Fruit fly (Drosophila melanogaster) whole organism, wandering third instar larva: ENCODE measurements around the gene GstO2.

Experiments
- Abd-B ChIP-seq: fragments of >200 bp; optimal IDR thresholded peaks from 2 replicates; lab custom pipeline; 2017; ENCODE audit warnings: missing biosample characterization, missing genetic modification characterization
- Hr78 ChIP-seq: fragments of >200 bp; optimal IDR thresholded peaks from 2 replicates; lab custom pipeline; 2017; ENCODE audit warnings: missing biosample characterization, missing genetic modification characterization
- Mio ChIP-seq: sonication (Bioruptor generic); optimal IDR thresholded peaks from 2 replicates; lab custom pipeline; 2016; ENCODE audit warnings: missing biosample characterization, missing genetic modification characterization
- br ChIP-seq: fragments of 200-800 bp; sonication (Bioruptor generic); optimal IDR thresholded peaks from 2 replicates; lab custom pipeline; 2016; ENCODE audit warnings: missing biosample characterization, missing genetic modification characterization
- brk ChIP-seq: fragments of 200-800 bp; sonication (Bioruptor generic); optimal IDR thresholded peaks from 2 replicates; lab custom pipeline; 2016; ENCODE audit warnings: missing biosample characterization, mild to moderate bottlenecking, missing genetic modification characterization
- fru ChIP-seq: fragments of 200-800 bp; sonication (Bioruptor generic); optimal IDR thresholded peaks from 3 replicates; lab custom pipeline; 2016; ENCODE audit warnings: missing biosample characterization, mild to moderate bottlenecking, missing genetic modification characterization
- h ChIP-seq: fragments of 200-800 bp; sonication (Bioruptor generic); optimal IDR thresholded peaks from 3 replicates; lab custom pipeline; 2016; ENCODE audit warnings: missing biosample characterization, mild to moderate bottlenecking, missing genetic modification characterization
- lola ChIP-seq: fragments of >200 bp; optimal IDR thresholded peaks from 2 replicates; lab custom pipeline; 2017; ENCODE audit warnings: missing biosample characterization, missing genetic modification characterization
- rgr ChIP-seq: fragments of 200-800 bp; sonication (Bioruptor generic); optimal IDR thresholded peaks from 3 replicates; lab custom pipeline; 2016; ENCODE audit warnings: missing biosample characterization, mild to moderate bottlenecking, missing genetic modification characterization
- tai ChIP-seq: sonication (Bioruptor generic); optimal IDR thresholded peaks from 2 replicates; lab custom pipeline; 2016; ENCODE audit warnings: missing biosample characterization, missing genetic modification characterization
- usp ChIP-seq: fragments of >200 bp; optimal IDR thresholded peaks from 2 replicates; lab custom pipeline; 2017; ENCODE audit warnings: missing biosample characterization, missing genetic modification characterization

- TF ChIP-seq Abd-B (GFP tag; lab: Kevin White, UChicago), result no peak
- TF ChIP-seq tai (GFP tag; lab: Kevin White, UChicago), result peak; percentile 4
- peak; percentile 57 for TF ChIP-seq br (GFP tag; lab: Kevin White, UChicago)
- no peak for TF ChIP-seq lola (GFP tag; lab: Kevin White, UChicago)
- TF ChIP-seq usp (GFP tag; lab: Kevin White, UChicago), result no peak
- peak; percentile 49 for TF ChIP-seq rgr (GFP tag; lab: Kevin White, UChicago)
- TF ChIP-seq Mio (GFP tag; lab: Kevin White, UChicago), result no peak
- TF ChIP-seq fru (GFP tag; lab: Kevin White, UChicago), result peak; percentile 47
- TF ChIP-seq Hr78 (GFP tag; lab: Kevin White, UChicago), result no peak
- peak; percentile 71 for TF ChIP-seq h (GFP tag; lab: Kevin White, UChicago)
- no peak for TF ChIP-seq brk
Measured at dm6 chr3L:8546355-8546771, 23.1 kb upstream of the GstO2 start.
